Worm (Caenorhabditis elegans) whole organism, L2 larva: ENCODE results near the gene C49A9.5.

Experiments
- aly-2 ChIP-seq: fragments of 150-350 bp; optimal IDR thresholded peaks from 2 replicates; lab custom pipeline; 2014; ENCODE audit warnings: missing biosample characterization, missing genetic modification characterization
- ama-1 ChIP-seq: fragments of 150-350 bp; optimal IDR thresholded peaks from 2 replicates; lab custom pipeline; 2018; ENCODE audit warnings: inconsistent platforms
- ceh-16 ChIP-seq: fragments of 150-350 bp; optimal IDR thresholded peaks from 2 replicates; lab custom pipeline; 2014; ENCODE audit warnings: missing biosample characterization, missing genetic modification characterization
- egl-27 ChIP-seq: sonication (generic microtip); optimal IDR thresholded peaks from 3 replicates; lab custom pipeline; 2017; ENCODE audit warnings: missing biosample characterization, missing genetic modification reagents, missing genetic modification characterization
- elt-3 ChIP-seq: sonication (generic microtip); optimal IDR thresholded peaks from 2 replicates; lab custom pipeline; 2017; ENCODE audit warnings: missing biosample characterization, missing genetic modification characterization
- nhr-77 ChIP-seq: fragments of 150-350 bp; optimal IDR thresholded peaks from 2 replicates; lab custom pipeline; 2014; ENCODE audit warnings: missing biosample characterization, missing genetic modification characterization
- ztf-11 ChIP-seq: sonication (generic microtip); optimal IDR thresholded peaks from 2 replicates; lab custom pipeline; 2017; ENCODE audit warnings: missing biosample characterization, missing genetic modification characterization

DNA sequence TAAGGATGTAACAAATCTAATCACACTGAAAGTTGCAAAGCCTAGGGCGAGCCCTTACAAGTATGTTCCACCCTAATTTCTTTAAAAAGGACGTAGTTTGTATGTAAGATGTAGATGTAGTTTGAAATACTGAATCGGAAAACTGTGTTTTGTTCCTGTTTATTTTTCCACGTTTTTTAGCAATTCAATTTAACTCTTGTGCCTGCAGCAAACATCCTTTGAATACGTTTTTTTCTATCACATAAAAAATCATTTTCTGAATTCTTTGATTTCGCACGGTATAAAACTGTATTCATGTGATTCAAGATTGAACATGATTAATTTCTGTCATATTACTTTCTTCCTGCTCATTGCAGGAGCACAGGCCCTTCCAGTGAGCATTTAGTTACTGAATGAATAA, 26.5 kb downstream of the C49A9.5 start, which contains the start of gene F58F9.9:
- TF ChIP-seq elt-3 (tag; lab: Kevin White, UChicago) (no peak), egl-27 (tag; lab: Kevin White, UChicago) (no peak), ztf-11 (no peak), ama-1 (lab: Kevin White, UChicago) (no peak), nhr-77 (tag; lab: Kevin White, UChicago) (no peak), aly-2 (tag; lab: Kevin White, UChicago) (no peak), ceh-16 (tag; lab: Kevin White, UChicago) (no peak)
